Fruit fly (Drosophila melanogaster): ENCODE measurements around the gene G6P.

Gene G6P

dm6 chr2L:2767627-2768026, 47.9 kb downstream of the G6P start, which contains the start of the genes Taf10b and Taf10:
TSS of gene Taf10b (minus strand) at chr2L:2767845.
TSS of gene Taf10 (plus strand) at chr2L:2767890.
- TF ChIP-seq h (optimal IDR thresholded peaks at IDR 0.05) (no peak), ttk (optimal IDR thresholded peaks at IDR 0.05) (no peak), psq (optimal IDR thresholded peaks at IDR 0.05) (no peak), Myc (optimal IDR thresholded peaks at IDR 0.05) (no peak), insv (optimal IDR thresholded peaks at IDR 0.05) (no peak), Sin3A (optimal IDR thresholded peaks at IDR 0.05) (no peak)

DNA sequence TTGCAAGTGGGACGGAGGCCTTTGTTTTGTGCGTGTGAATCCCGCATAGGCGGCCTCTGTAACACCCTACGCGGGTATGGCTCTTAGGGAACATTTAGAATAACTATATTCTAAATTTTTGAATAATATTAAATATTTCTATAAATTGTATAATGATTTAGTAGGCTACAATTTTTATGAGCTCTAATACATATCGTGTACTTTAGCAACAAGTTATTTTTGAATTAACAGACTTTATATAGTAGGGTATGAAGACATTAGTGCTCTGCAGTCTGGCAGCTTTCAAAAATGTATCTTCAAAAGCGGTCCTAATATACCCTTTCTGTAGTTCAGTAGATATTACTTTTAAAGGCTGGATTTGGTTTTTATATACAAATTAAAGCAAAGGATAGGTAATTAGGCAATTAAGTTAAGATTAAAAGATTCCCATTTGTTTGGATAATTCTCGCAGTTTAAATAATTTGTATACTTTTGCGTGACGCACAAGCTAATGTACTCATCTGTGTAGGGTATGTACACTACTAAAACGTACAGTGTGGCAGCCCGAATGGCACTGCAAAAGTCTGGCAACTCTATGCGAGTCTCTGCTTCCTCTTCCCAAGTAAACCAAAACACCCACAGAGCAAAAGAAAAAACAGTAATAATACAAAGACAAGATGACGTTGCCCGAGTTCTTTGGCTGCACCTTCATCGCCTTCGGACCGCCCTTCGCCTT, 49.7 kb downstream of the G6P start, which contains the start of the genes Snx21 and aph-1:
Snx21 (minus strand) TSS at position 7 of the 715 bp plus-strand sequence.
aph-1 (plus strand) TSS at position 575 of the 715 bp plus-strand sequence.
- TF ChIP-seq insv (optimal IDR thresholded peaks at IDR 0.05), result no peak
- no peak for TF ChIP-seq Sin3A (optimal IDR thresholded peaks at IDR 0.05)
- TF ChIP-seq ttk (optimal IDR thresholded peaks at IDR 0.05), result no peak
- no peak for TF ChIP-seq Myc (optimal IDR thresholded peaks at IDR 0.05)
- TF ChIP-seq psq (optimal IDR thresholded peaks at IDR 0.05), result no peak

All from Kc167 (cell line).